Fruit fly (Drosophila melanogaster) whole organism, prepupa: Measurements from ENCODE around the gene Elo68beta.

Experiments
- Blimp-1 ChIP-seq: fragments of 200-800 bp; sonication (Bioruptor generic); optimal IDR thresholded peaks from 3 replicates; lab custom pipeline; 2017; ENCODE audit warnings: missing biosample characterization, missing genetic modification characterization, mild to moderate bottlenecking, moderate library complexity, missing genetic modification reagents
- CG10631 ChIP-seq: fragments of 200-800 bp; sonication (Bioruptor generic); optimal IDR thresholded peaks from 2 replicates; lab custom pipeline; 2016; ENCODE audit warnings: missing biosample characterization, missing genetic modification characterization
- CG11294 ChIP-seq: fragments of 200-800 bp; sonication (Bioruptor generic); IDR thresholded peaks from 2 replicates; pipeline ENCODE4 v1.3.6; 2022; ENCODE audit warnings: missing biosample characterization, missing genetic modification characterization
- CG11762 ChIP-seq: fragments of 200-800 bp; sonication (Bioruptor generic); optimal IDR thresholded peaks from 3 replicates; lab custom pipeline; 2016; ENCODE audit warnings: missing biosample characterization, missing genetic modification characterization; ENCODE audit not compliant: insufficient read depth
- CG11902 ChIP-seq: fragments of 200-800 bp; sonication (Bioruptor generic); optimal IDR thresholded peaks from 3 replicates; lab custom pipeline; 2016; ENCODE audit warnings: missing biosample characterization, missing genetic modification characterization
- CG15336 ChIP-seq: fragments of 200-800 bp; sonication (Bioruptor generic); IDR thresholded peaks from 2 replicates; pipeline ENCODE4 v1.3.6; 2022; ENCODE audit warnings: missing biosample characterization, missing genetic modification characterization
- CG1621 ChIP-seq: fragments of 200-800 bp; sonication (Bioruptor generic); optimal IDR thresholded peaks from 3 replicates; lab custom pipeline; 2018; ENCODE audit warnings: missing biosample characterization, mild to moderate bottlenecking, missing genetic modification characterization
- CG3032 ChIP-seq: fragments of 200-800 bp; optimal IDR thresholded peaks from 2 replicates; lab custom pipeline; 2019; ENCODE audit warnings: missing biosample characterization, mild to moderate bottlenecking, missing genetic modification characterization, moderate library complexity
- CG31627 ChIP-seq: fragments of 200-800 bp; sonication (Bioruptor generic); optimal IDR thresholded peaks from 3 replicates; lab custom pipeline; 2016; ENCODE audit warnings: missing biosample characterization, missing genetic modification characterization
- CG32006 ChIP-seq: fragments of 200-800 bp; sonication (Bioruptor generic); optimal IDR thresholded peaks from 3 replicates; lab custom pipeline; 2017; ENCODE audit warnings: missing biosample characterization, mild to moderate bottlenecking, missing genetic modification characterization
- CG4318 ChIP-seq: fragments of 200-800 bp; sonication (Bioruptor generic); optimal IDR thresholded peaks from 3 replicates; lab custom pipeline; 2017; ENCODE audit warnings: missing biosample characterization, mild to moderate bottlenecking, missing genetic modification characterization
- CG6163 ChIP-seq: fragments of 200-800 bp; sonication (Bioruptor generic); IDR thresholded peaks from 3 replicates; pipeline ENCODE4 v1.3.6; 2022; ENCODE audit warnings: missing biosample characterization, missing genetic modification characterization
- CG6792 ChIP-seq: fragments of 200-800 bp; sonication (Bioruptor generic); optimal IDR thresholded peaks from 3 replicates; lab custom pipeline; 2016; ENCODE audit warnings: missing biosample characterization, missing genetic modification characterization
- CG6808 ChIP-seq: fragments of 200-800 bp; sonication (Bioruptor generic); optimal IDR thresholded peaks from 3 replicates; lab custom pipeline; 2017; ENCODE audit warnings: missing biosample characterization, missing genetic modification characterization, mild to moderate bottlenecking, moderate library complexity, missing genetic modification reagents
- CG7368 ChIP-seq: fragments of 200-800 bp; sonication (Bioruptor generic); optimal IDR thresholded peaks from 3 replicates; lab custom pipeline; 2016; ENCODE audit warnings: missing biosample characterization, missing genetic modification characterization
- CG8119 ChIP-seq: fragments of 200-800 bp; sonication (Bioruptor generic); IDR thresholded peaks from 3 replicates; pipeline ENCODE4 v1.3.6; 2022; ENCODE audit warnings: missing biosample characterization, missing genetic modification characterization
- CG8632 ChIP-seq: fragments of 200-800 bp; sonication (Bioruptor generic); optimal IDR thresholded peaks from 3 replicates; lab custom pipeline; 2016; ENCODE audit warnings: missing biosample characterization, missing genetic modification characterization
- Eip75B ChIP-seq: fragments of 200-800 bp; sonication (Bioruptor generic); optimal IDR thresholded peaks from 3 replicates; lab custom pipeline; 2016; ENCODE audit warnings: missing biosample characterization, missing genetic modification characterization
- Eip78C ChIP-seq: fragments of 200-800 bp; sonication (Bioruptor generic); peaks from one replicate; lab custom pipeline; 2016; ENCODE audit warnings: missing biosample characterization, missing genetic modification characterization
- Gug ChIP-seq: fragments of 200-800 bp; sonication (Bioruptor generic); IDR thresholded peaks from 2 replicates; pipeline ENCODE4 v1.3.6; 2022; ENCODE audit warnings: missing biosample characterization, missing genetic modification characterization
- Hr39 ChIP-seq: fragments of 200-800 bp; sonication (Bioruptor generic); optimal IDR thresholded peaks from 2 replicates; lab custom pipeline; 2016; ENCODE audit warnings: missing biosample characterization, missing genetic modification characterization
- Hr4 ChIP-seq: fragments of 200-800 bp; sonication (Bioruptor generic); optimal IDR thresholded peaks from 3 replicates; lab custom pipeline; 2016; ENCODE audit warnings: missing biosample characterization, missing genetic modification characterization
- Met ChIP-seq: fragments of 200-800 bp; sonication (Bioruptor generic); optimal IDR thresholded peaks from 3 replicates; lab custom pipeline; 2016; ENCODE audit warnings: missing biosample characterization, missing genetic modification characterization
- Smox ChIP-seq: fragments of 200-800 bp; sonication (Bioruptor generic); optimal IDR thresholded peaks from 3 replicates; lab custom pipeline; 2016; ENCODE audit warnings: missing biosample characterization, missing genetic modification characterization
- Sox14 ChIP-seq: fragments of 200-800 bp; sonication (Bioruptor generic); optimal IDR thresholded peaks from 3 replicates; lab custom pipeline; 2016; ENCODE audit warnings: missing biosample characterization, missing genetic modification characterization
- Sox15 ChIP-seq: fragments of 200-800 bp; sonication (Bioruptor generic); optimal IDR thresholded peaks from 3 replicates; lab custom pipeline; 2016; ENCODE audit warnings: missing biosample characterization, missing genetic modification characterization
- achi ChIP-seq: fragments of 200-800 bp; sonication (Bioruptor generic); optimal IDR thresholded peaks from 3 replicates; lab custom pipeline; 2016; ENCODE audit warnings: missing biosample characterization, missing genetic modification characterization
- acj6 ChIP-seq: fragments of 200-800 bp; sonication (Bioruptor generic); optimal IDR thresholded peaks from 3 replicates; lab custom pipeline; 2016; ENCODE audit warnings: missing biosample characterization, missing genetic modification characterization
- dsx ChIP-seq: fragments of 200-800 bp; optimal IDR thresholded peaks from 3 replicates; lab custom pipeline; 2019; ENCODE audit warnings: missing biosample characterization, mild to moderate bottlenecking, missing genetic modification characterization, moderate library complexity; ENCODE audit not compliant: poor library complexity, severe bottlenecking
- eg ChIP-seq: fragments of 200-800 bp; sonication (Bioruptor generic); IDR thresholded peaks from 3 replicates; pipeline ENCODE4 v1.3.6; 2022; ENCODE audit warnings: missing biosample characterization, missing genetic modification characterization
- esn ChIP-seq: fragments of 200-800 bp; sonication (Bioruptor generic); optimal IDR thresholded peaks from 2 replicates; lab custom pipeline; 2016; ENCODE audit warnings: missing biosample characterization, mild to moderate bottlenecking, missing genetic modification characterization, moderate library complexity
- fd59A ChIP-seq: fragments of 200-800 bp; sonication (Bioruptor generic); optimal IDR thresholded peaks from 2 replicates; lab custom pipeline; 2017; ENCODE audit warnings: missing biosample characterization, mild to moderate bottlenecking, missing genetic modification characterization, missing genetic modification reagents
- fd85E ChIP-seq: fragments of 200-800 bp; sonication (Bioruptor generic); optimal IDR thresholded peaks from 3 replicates; lab custom pipeline; 2016; ENCODE audit warnings: missing biosample characterization, missing genetic modification characterization
- fkh ChIP-seq: fragments of 200-800 bp; sonication (Bioruptor generic); optimal IDR thresholded peaks from 3 replicates; lab custom pipeline; 2017; ENCODE audit warnings: missing biosample characterization, mild to moderate bottlenecking, missing genetic modification characterization, moderate library complexity
- lz ChIP-seq: fragments of 200-800 bp; sonication (Bioruptor generic); optimal IDR thresholded peaks from 3 replicates; lab custom pipeline; 2016; ENCODE audit warnings: missing biosample characterization, missing genetic modification characterization
- pdm3 ChIP-seq: fragments of 200-800 bp; sonication (Bioruptor generic); optimal IDR thresholded peaks from 3 replicates; lab custom pipeline; 2016; ENCODE audit warnings: missing biosample characterization, missing genetic modification characterization
- salr ChIP-seq, 2 experiments: fragments of 200-800 bp; sonication (Bioruptor generic); optimal IDR thresholded peaks; 3 replicates each; lab custom pipeline; 2016 to 2018; ENCODE audit warnings: missing biosample characterization in 2 of 2, missing genetic modification characterization in 2 of 2, mild to moderate bottlenecking in 1 of 2
- ss ChIP-seq, 2 experiments: fragments of 200-800 bp; sonication (Bioruptor generic); optimal IDR thresholded peaks; 2 replicates in 1 of 2; 3 replicates in 1 of 2; lab custom pipeline; 2017 to 2018; ENCODE audit warnings: mild to moderate bottlenecking in 2 of 2, missing biosample characterization in 2 of 2, missing genetic modification characterization in 2 of 2, moderate library complexity in 1 of 2
- svp ChIP-seq: fragments of 200-800 bp; sonication (Bioruptor generic); peaks from one replicate; lab custom pipeline; 2016; ENCODE audit warnings: missing biosample characterization, missing genetic modification characterization
- topi ChIP-seq: fragments of 200-800 bp; sonication (Bioruptor generic); optimal IDR thresholded peaks from 3 replicates; lab custom pipeline; 2016; ENCODE audit warnings: missing biosample characterization, missing genetic modification characterization
- vri ChIP-seq: fragments of 200-800 bp; sonication (Bioruptor generic); optimal IDR thresholded peaks from 3 replicates; lab custom pipeline; 2016; ENCODE audit warnings: missing biosample characterization, mild to moderate bottlenecking, missing genetic modification characterization

Gene Elo68beta

DNA sequence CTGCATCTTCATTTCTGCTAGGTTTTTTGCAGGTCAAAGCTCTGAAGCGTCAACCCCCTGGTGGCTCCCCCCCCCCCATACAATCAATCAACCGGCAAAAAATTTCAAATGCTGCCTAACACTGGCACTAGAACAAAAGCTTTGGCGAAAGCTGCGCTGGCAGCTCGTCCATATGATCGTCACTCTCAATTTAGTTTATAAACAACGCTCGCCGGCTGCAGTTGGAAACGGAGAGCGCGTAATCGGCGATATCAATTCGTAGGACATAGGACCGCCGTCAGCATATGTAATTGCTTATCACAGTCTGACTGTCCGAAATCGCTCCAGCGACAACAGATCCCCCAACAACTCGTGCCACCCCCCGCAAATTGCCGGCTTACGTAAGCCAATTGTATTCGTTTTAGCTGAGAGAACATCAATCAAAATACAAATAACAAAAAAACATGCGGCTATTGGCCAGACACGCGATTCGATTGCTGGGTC lies 31.1 kb downstream of the Elo68beta start, which contains the start of gene Mocs1:
Gene Mocs1, plus strand, starts transcription at position 155 of the 483 bp plus-strand sequence.
- TF ChIP-seq CG6163 (peak; percentile 39; the same call in 1 of the 3 replicates), CG4318 (GFP tag; lab: Kevin White, UChicago) (no peak), vri (GFP tag; lab: Kevin White, UChicago) (peak; percentile 99)

DNA sequence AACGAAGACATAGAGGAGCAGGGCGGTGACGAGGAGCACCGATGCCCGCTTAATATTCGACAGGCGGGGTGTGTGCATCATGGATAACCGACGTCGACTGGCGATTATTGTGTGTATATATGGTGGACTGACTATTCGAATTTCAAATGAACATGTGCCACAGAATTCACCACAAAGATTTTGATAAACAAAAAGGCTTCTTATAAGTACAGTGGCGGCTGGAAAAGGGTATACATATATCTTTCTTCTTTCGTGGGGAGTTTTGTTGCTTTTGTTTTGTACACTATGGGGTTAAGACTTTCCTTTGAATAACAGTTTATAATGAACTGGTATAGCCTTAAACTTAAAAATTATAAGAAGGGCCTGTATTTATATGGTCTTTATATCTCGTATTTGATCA lies 31.7 kb downstream of the Elo68beta start, which contains the start of gene CG6310:
Gene CG6310, minus strand, starts transcription at position 101 of the 400 bp plus-strand sequence.
- TF ChIP-seq Hr39 (GFP tag; lab: Kevin White, UChicago) (no peak), CG1621 (tag; lab: Kevin White, UChicago) (no peak), Hr4 (GFP tag; lab: Kevin White, UChicago) (no peak), CG15336 (GFP tag; lab: Robert Waterston, UW) (no peak), esn (GFP tag; lab: Kevin White, UChicago) (peak; percentile 0), eg (GFP tag; lab: Robert Waterston, UW) (0 out of 3 replicates have a peak, but pooled peaks have one; percentile 8), CG6808 (GFP tag; lab: Kevin White, UChicago) (no peak), CG8119 (GFP tag; lab: Robert Waterston, UW) (no peak)

DNA sequence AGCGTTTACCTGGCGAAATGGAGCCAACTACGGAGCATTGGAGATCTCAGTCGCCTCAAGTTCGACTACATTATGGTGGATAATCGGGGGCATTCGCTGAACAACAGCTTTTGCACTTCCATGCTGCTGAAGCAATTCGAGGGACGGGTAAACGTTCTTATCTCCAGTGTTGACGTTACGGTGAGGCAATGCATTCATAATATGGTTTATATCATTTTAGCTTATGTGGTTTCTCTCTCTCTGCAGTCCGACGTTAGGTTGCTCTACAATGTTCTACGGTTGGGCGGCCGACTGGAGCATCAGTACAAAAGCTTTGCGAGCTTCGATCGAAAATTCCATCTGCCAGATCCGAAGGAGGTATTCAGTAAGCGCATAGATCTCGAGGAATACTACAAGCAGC lies 35.6 kb downstream of the Elo68beta start:
- TF ChIP-seq vri (GFP tag; lab: Kevin White, UChicago) (peak; percentile 82), CG11762 (GFP tag; lab: Kevin White, UChicago) (no peak), CG6163 (no peak), Eip78C (GFP tag; lab: Kevin White, UChicago) (peak; percentile 16), CG11902 (GFP tag; lab: Kevin White, UChicago) (no peak), CG15336 (GFP tag; lab: Robert Waterston, UW) (no peak), fkh (GFP tag; lab: Kevin White, UChicago) (peak; percentile 10), CG6792 (GFP tag; lab: Kevin White, UChicago) (no peak), pdm3 (GFP tag; lab: Kevin White, UChicago) (no peak), CG10631 (GFP tag; lab: Kevin White, UChicago) (no peak)
- TF ChIP-seq, all 60 proteins: peak for 3

DNA sequence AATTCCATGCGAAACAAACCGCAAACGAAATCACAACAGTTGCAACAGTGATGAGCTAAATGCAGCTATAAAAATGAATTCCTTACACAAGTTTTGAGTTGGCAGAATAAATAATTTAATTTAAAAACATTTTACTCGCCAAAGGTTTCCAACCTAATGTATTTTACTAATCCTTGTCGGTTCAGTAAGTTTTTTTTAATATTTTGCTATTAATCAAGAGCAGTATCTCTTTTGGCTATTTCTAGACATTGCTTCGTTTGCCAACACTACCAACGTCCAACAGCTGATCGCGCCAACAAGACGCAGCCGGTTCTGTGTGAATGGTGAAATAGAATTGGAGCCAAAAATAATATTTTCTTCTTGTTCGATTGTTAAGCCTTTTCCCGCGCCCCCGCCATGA lies 36.8 kb downstream of the Elo68beta start, which contains the start of the genes CG32075, CG45101 and SuUR:
Gene CG32075, minus strand, starts transcription at position 253 of the 400 bp plus-strand sequence.
Gene CG45101, plus strand, starts transcription at position 303 of the 400 bp plus-strand sequence.
Gene SuUR, plus strand, starts transcription at position 303 of the 400 bp plus-strand sequence.
- TF ChIP-seq achi (GFP tag; lab: Kevin White, UChicago): peak; percentile 83
- peak; percentile 92 for TF ChIP-seq CG31627
- peak; percentile 92 for TF ChIP-seq Hr39 (GFP tag; lab: Kevin White, UChicago)
- TF ChIP-seq acj6: peak; percentile 88
- TF ChIP-seq CG11294: peak; percentile 80; the same call in 1 of the 2 replicates
- peak; percentile 83 for TF ChIP-seq Eip75B (GFP tag; lab: Kevin White, UChicago)
- TF ChIP-seq Blimp-1 (GFP tag; lab: Kevin White, UChicago): no peak
- TF ChIP-seq CG11762 (GFP tag; lab: Kevin White, UChicago): peak; percentile 66
- TF ChIP-seq vri (GFP tag; lab: Kevin White, UChicago): peak; percentile 73
- peak; percentile 68 for TF ChIP-seq CG4318 (GFP tag; lab: Kevin White, UChicago)
- TF ChIP-seq dsx (GFP tag; lab: Kevin White, UChicago): peak; percentile 66
- peak; percentile 82 for TF ChIP-seq CG32006 (GFP tag; lab: Kevin White, UChicago)
- TF ChIP-seq CG6163: peak; percentile 70
- peak; percentile 75 for TF ChIP-seq CG15336 (GFP tag; lab: Robert Waterston, UW)
- no peak for TF ChIP-seq svp (GFP tag; lab: Kevin White, UChicago)
- TF ChIP-seq ss (GFP tag; optimal IDR thresholded peaks at IDR 0.05; lab: Kevin White, UChicago): peak; percentile 7 to 67
- no peak for TF ChIP-seq Smox
- TF ChIP-seq CG7368 (GFP tag; lab: Kevin White, UChicago): peak; percentile 68
- TF ChIP-seq lz: peak; percentile 91
- peak; percentile 79 for TF ChIP-seq Gug (GFP tag; lab: Robert Waterston, UW)
- peak; percentile 82 for TF ChIP-seq Sox15 (GFP tag; lab: Kevin White, UChicago)
- TF ChIP-seq fd85E: no peak
- TF ChIP-seq topi (GFP tag; lab: Kevin White, UChicago): peak; percentile 86
- TF ChIP-seq CG10631 (GFP tag; lab: Kevin White, UChicago): peak; percentile 89
- TF ChIP-seq CG8119 (GFP tag; lab: Robert Waterston, UW): peak; percentile 60; the same call in 2 of the 3 replicates
- TF ChIP-seq salr (GFP tag; optimal IDR thresholded peaks at IDR 0.05; lab: Kevin White, UChicago): peak; percentile 43 to 59
- TF ChIP-seq CG6792 (GFP tag; lab: Kevin White, UChicago): peak; percentile 80
- TF ChIP-seq Hr4 (GFP tag; lab: Kevin White, UChicago): peak; percentile 88
- TF ChIP-seq fkh (GFP tag; lab: Kevin White, UChicago): peak; percentile 43
- peak; percentile 90 for TF ChIP-seq pdm3 (GFP tag; lab: Kevin White, UChicago)
- TF ChIP-seq CG8632 (GFP tag; lab: Kevin White, UChicago): peak; percentile 73
- TF ChIP-seq Met: peak; percentile 87
- TF ChIP-seq fd59A (GFP tag; lab: Kevin White, UChicago): peak; percentile 39
- peak; percentile 89 for TF ChIP-seq Sox14
- peak; percentile 92 for TF ChIP-seq esn (GFP tag; lab: Kevin White, UChicago)
- TF ChIP-seq CG3032 (tag; lab: Kevin White, UChicago): peak; percentile 78
